Fruit fly (Drosophila melanogaster): ENCODE measurements around the gene CG4456.

dm6 chr3L:9339021-9339420, 33.5 kb upstream of the CG4456 start:
- TF ChIP-seq ovo (GFP tag; optimal IDR thresholded peaks at IDR 0.05) (no peak), cic (GFP tag; optimal IDR thresholded peaks at IDR 0.05) (no peak), CG5204 (GFP tag; optimal IDR thresholded peaks at IDR 0.05) (peak; percentile 15), Mnt (GFP tag; optimal IDR thresholded peaks at IDR 0.05) (no peak), CG1620 (GFP tag; optimal IDR thresholded peaks at IDR 0.05) (no peak), bab1 (GFP tag; optimal IDR thresholded peaks at IDR 0.05) (no peak)

Measured in whole organism, adult.